Fruit fly (Drosophila melanogaster): Measurements from ENCODE around the gene spri.

The spri gene

DNA sequence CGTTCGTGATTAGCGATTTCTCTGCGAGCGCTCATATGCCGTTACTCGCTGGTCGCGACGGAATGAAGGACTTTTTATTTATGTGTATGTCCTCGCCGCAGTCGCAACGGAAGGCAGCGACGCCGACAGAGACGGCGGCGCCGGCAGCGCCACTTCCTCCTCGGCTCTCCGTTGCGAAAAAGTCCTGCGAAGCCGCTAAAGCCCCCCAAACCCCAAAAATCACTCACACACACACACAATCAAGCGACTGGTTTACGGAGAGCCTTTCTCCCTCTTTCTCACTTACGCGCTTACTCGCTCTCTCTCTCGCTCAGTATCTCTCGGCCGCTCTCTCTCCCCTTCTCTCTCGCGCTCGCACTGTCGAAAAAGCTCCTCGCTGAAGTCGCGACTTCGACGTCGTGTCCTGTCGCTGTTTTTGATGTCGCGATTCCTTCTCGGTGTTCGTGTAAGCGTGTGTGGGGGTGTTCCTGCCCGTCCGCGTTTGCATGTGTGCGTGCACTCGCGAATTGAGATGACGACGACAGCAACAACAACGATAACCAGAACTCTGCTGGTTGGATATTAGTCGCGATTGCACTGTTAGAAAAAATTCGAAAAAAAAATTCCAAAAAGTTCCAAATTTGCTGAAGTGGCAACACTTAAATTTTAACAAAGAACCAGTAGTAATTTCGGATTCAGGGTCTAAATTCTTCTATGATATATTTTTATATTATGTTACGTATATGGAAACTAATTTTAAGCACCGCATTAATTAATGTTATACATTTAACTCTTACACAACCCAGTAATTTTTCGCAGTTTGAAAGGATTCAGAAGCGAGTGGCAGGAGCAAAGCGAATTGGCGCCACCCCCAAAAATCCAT, 35.2 kb upstream of the spri start, which contains the start of gene CG43347 (continued):
- peak; percentile 29 for TF ChIP-seq salm (tag; optimal IDR thresholded peaks at IDR 0.05)
- TF ChIP-seq NC2α (GFP tag; optimal IDR thresholded peaks at IDR 0.05), result no peak
- TF ChIP-seq hbn (GFP tag; IDR thresholded peaks at IDR 0.05; ENCODE audit: partially characterized antibody), result no peak
- TF ChIP-seq CG16815 (GFP tag; optimal IDR thresholded peaks at IDR 0.05), result peak; percentile 34
- TF ChIP-seq abd-A (tag; optimal IDR thresholded peaks at IDR 0.05), result peak; percentile 43
- no peak for TF ChIP-seq CG16863 (GFP tag; optimal IDR thresholded peaks at IDR 0.05)
- no peak for TF ChIP-seq CG7271 (tag; optimal IDR thresholded peaks at IDR 0.05)
- no peak for TF ChIP-seq luna (GFP tag; optimal IDR thresholded peaks at IDR 0.05)
- TF ChIP-seq CG33557 (GFP tag; optimal IDR thresholded peaks at IDR 0.05), result no peak
- no peak for TF ChIP-seq CG31224 (GFP tag; IDR thresholded peaks at IDR 0.05)
- peak; percentile 76 for TF ChIP-seq Fer3 (tag; optimal IDR thresholded peaks at IDR 0.05)
- TF ChIP-seq CG1603 (tag; optimal IDR thresholded peaks at IDR 0.05), result peak; percentile 10
- TF ChIP-seq dm (GFP tag; optimal IDR thresholded peaks at IDR 0.05), result no peak
- TF ChIP-seq CG3407 (GFP tag; optimal IDR thresholded peaks at IDR 0.05), result peak; percentile 41
- TF ChIP-seq CG12219 (GFP tag; optimal IDR thresholded peaks at IDR 0.05), result peak; percentile 52
- peak; percentile 62 for TF ChIP-seq B-H2 (GFP tag; optimal IDR thresholded peaks at IDR 0.05)
- no peak for TF ChIP-seq CG3838 (GFP tag; optimal IDR thresholded peaks at IDR 0.05)
- no peak for TF ChIP-seq Poxn (GFP tag; IDR thresholded peaks at IDR 0.05)
- no peak for TF ChIP-seq CG11398 (GFP tag; optimal IDR thresholded peaks at IDR 0.05)
- TF ChIP-seq pzg (GFP tag; optimal IDR thresholded peaks at IDR 0.05), result no peak
- TF ChIP-seq CG13424 (tag; optimal IDR thresholded peaks at IDR 0.05), result peak; percentile 82
- TF ChIP-seq slp2 (GFP tag; optimal IDR thresholded peaks at IDR 0.05), result no peak
- no peak for TF ChIP-seq CG8944 (GFP tag; optimal IDR thresholded peaks at IDR 0.05)
- no peak for TF ChIP-seq pb (GFP tag; optimal IDR thresholded peaks at IDR 0.05)
- TF ChIP-seq Camta (GFP tag; optimal IDR thresholded peaks at IDR 0.05), result no peak
- TF ChIP-seq ap (GFP tag; IDR thresholded peaks at IDR 0.05), result 0 out of 2 replicates have a peak, but pooled peaks have one; percentile 38
- peak; percentile 81 for TF ChIP-seq CoRest (tag; optimal IDR thresholded peaks at IDR 0.05)
- TF ChIP-seq CG18011 (GFP tag; optimal IDR thresholded peaks at IDR 0.05), result peak; percentile 3
- peak; percentile 80 for TF ChIP-seq CG17361 (GFP tag; IDR thresholded peaks at IDR 0.05)
- TF ChIP-seq Taf1 (GFP tag; IDR thresholded peaks at IDR 0.05), result 0 out of 2 replicates have a peak, but pooled peaks have one; percentile 24
- TF ChIP-seq Sin3A (optimal IDR thresholded peaks at IDR 0.05), result no peak
- TF ChIP-seq Dll (GFP tag; IDR thresholded peaks at IDR 0.05; ENCODE audit: partially characterized antibody), result no peak
- TF ChIP-seq Hmr (GFP tag; optimal IDR thresholded peaks at IDR 0.05), result peak; percentile 86
- peak; percentile 82 for TF ChIP-seq dysf (GFP tag; IDR thresholded peaks at IDR 0.05)
- peak; percentile 32 for TF ChIP-seq CG12104 (GFP tag; optimal IDR thresholded peaks at IDR 0.05)
- TF ChIP-seq CG34376 (GFP tag; optimal IDR thresholded peaks at IDR 0.05), result peak; percentile 82
- peak in 1 of 2 experiments; percentile 9 for TF ChIP-seq insv (GFP tag; optimal IDR thresholded peaks at IDR 0.05)
- no peak for TF ChIP-seq hkb (optimal IDR thresholded peaks at IDR 0.05)
- peak; percentile 61 for TF ChIP-seq hkb (GFP tag; IDR thresholded peaks at IDR 0.05)
- 0 out of 3 replicates have a peak, but pooled peaks have one; percentile 27 for TF ChIP-seq CG11093 (GFP tag; IDR thresholded peaks at IDR 0.05)
- peak; percentile 75 for TF ChIP-seq PHDP (tag; optimal IDR thresholded peaks at IDR 0.05)
- no peak for TF ChIP-seq CG42726 (GFP tag; IDR thresholded peaks at IDR 0.05; ENCODE audit: partially characterized antibody)
- no peak for TF ChIP-seq Kr (GFP tag; optimal IDR thresholded peaks at IDR 0.05)
- peak; percentile 75 for TF ChIP-seq Oli (tag; optimal IDR thresholded peaks at IDR 0.05)
- peak; percentile 83 for TF ChIP-seq Fer1 (GFP tag; optimal IDR thresholded peaks at IDR 0.05)
- TF ChIP-seq sqz (GFP tag; optimal IDR thresholded peaks at IDR 0.05), result peak; percentile 37
- TF ChIP-seq mld (GFP tag; IDR thresholded peaks at IDR 0.05; ENCODE audit: partially characterized antibody), result no peak
- TF ChIP-seq CTCF (GFP tag; optimal IDR thresholded peaks at IDR 0.05), result peak; percentile 4
- TF ChIP-seq CG8478 (optimal IDR thresholded peaks at IDR 0.05), result no peak
- TF ChIP-seq CG17568 (GFP tag; optimal IDR thresholded peaks at IDR 0.05), result no peak

Measured in whole organism, embryonic.